Fruit fly (Drosophila melanogaster) whole organism, pupa: ENCODE data around the gene CG13038.

Experiments
- CG10348 ChIP-seq: fragments of 200-800 bp; sonication (Bioruptor generic); IDR thresholded peaks from 2 replicates; pipeline ENCODE4 v1.3.6; 2022; ENCODE audit warnings: missing biosample characterization, missing genetic modification characterization
- CG12605 ChIP-seq: fragments of 200-800 bp; sonication (Bioruptor generic); IDR thresholded peaks from 2 replicates; pipeline ENCODE4 v1.3.6; 2022; ENCODE audit warnings: missing biosample characterization, missing genetic modification characterization
- CG13204 ChIP-seq: fragments of 200-800 bp; sonication (Bioruptor generic); optimal IDR thresholded peaks from 2 replicates; lab custom pipeline; 2018; ENCODE audit warnings: missing biosample characterization, mild to moderate bottlenecking, missing genetic modification characterization, moderate library complexity
- CG14655 ChIP-seq: fragments of 200-800 bp; sonication (Bioruptor generic); optimal IDR thresholded peaks from 3 replicates; lab custom pipeline; 2017; ENCODE audit warnings: mild to moderate bottlenecking, missing biosample characterization, missing genetic modification reagents, missing genetic modification characterization
- CG15710 ChIP-seq: fragments of 200-800 bp; sonication (Bioruptor generic); optimal IDR thresholded peaks from 2 replicates; lab custom pipeline; 2018; ENCODE audit warnings: missing biosample characterization, mild to moderate bottlenecking, missing genetic modification characterization, moderate library complexity
- CG17806 ChIP-seq: fragments of 200-800 bp; sonication (Bioruptor generic); optimal IDR thresholded peaks from 2 replicates; lab custom pipeline; 2018; ENCODE audit warnings: missing biosample characterization, mild to moderate bottlenecking, missing genetic modification characterization, moderate library complexity
- CG32121 ChIP-seq: fragments of 200-800 bp; sonication (Bioruptor generic); IDR thresholded peaks from 2 replicates; pipeline ENCODE4 v1.3.6; 2022; ENCODE audit warnings: missing biosample characterization, missing genetic modification characterization
- CG34367 ChIP-seq: fragments of 200-800 bp; sonication (Bioruptor generic); optimal IDR thresholded peaks from 2 replicates; lab custom pipeline; 2018; ENCODE audit warnings: missing biosample characterization, mild to moderate bottlenecking, missing genetic modification characterization
- CG4496 ChIP-seq: fragments of 200-800 bp; sonication (Bioruptor generic); IDR thresholded peaks from 3 replicates; pipeline ENCODE4 v1.3.6; 2022; ENCODE audit warnings: missing biosample characterization, missing genetic modification characterization
- CG8159 ChIP-seq: fragments of 200-800 bp; sonication (Bioruptor generic); optimal IDR thresholded peaks from 3 replicates; lab custom pipeline; 2018; ENCODE audit warnings: missing biosample characterization, mild to moderate bottlenecking, missing genetic modification characterization, moderate library complexity
- CG8301 ChIP-seq: fragments of 200-800 bp; sonication (Bioruptor generic); optimal IDR thresholded peaks from 2 replicates; lab custom pipeline; 2018; ENCODE audit warnings: missing biosample characterization, mild to moderate bottlenecking, missing genetic modification characterization
- CG9948 ChIP-seq: fragments of 200-800 bp; sonication (Bioruptor generic); optimal IDR thresholded peaks from 2 replicates; lab custom pipeline; 2018; ENCODE audit warnings: missing biosample characterization, mild to moderate bottlenecking, missing genetic modification characterization, moderate library complexity
- D1 ChIP-seq: fragments of 200-800 bp; sonication (Bioruptor generic); optimal IDR thresholded peaks from 2 replicates; lab custom pipeline; 2018; ENCODE audit warnings: missing biosample characterization, mild to moderate bottlenecking, missing genetic modification characterization, moderate library complexity
- EcR ChIP-seq: fragments of 200-800 bp; sonication (Bioruptor generic); optimal IDR thresholded peaks from 3 replicates; lab custom pipeline; 2019; ENCODE audit warnings: missing biosample characterization, missing genetic modification characterization, mild to moderate bottlenecking, moderate library complexity, missing genetic modification reagents
- Ets98B ChIP-seq: fragments of 200-800 bp; sonication (Bioruptor generic); IDR thresholded peaks from 2 replicates; pipeline ENCODE4 v1.3.6; 2022; ENCODE audit warnings: missing biosample characterization, missing genetic modification characterization
- Pif1A ChIP-seq: fragments of 200-800 bp; sonication (Bioruptor generic); optimal IDR thresholded peaks from 3 replicates; lab custom pipeline; 2016; ENCODE audit warnings: missing biosample characterization, missing genetic modification characterization
- Pif1B ChIP-seq: fragments of 200-800 bp; sonication (Bioruptor generic); optimal IDR thresholded peaks from 3 replicates; lab custom pipeline; 2016; ENCODE audit warnings: missing biosample characterization, missing genetic modification characterization
- Snoo ChIP-seq: fragments of 200-800 bp; sonication (Bioruptor generic); optimal IDR thresholded peaks from 3 replicates; lab custom pipeline; 2017; ENCODE audit warnings: missing biosample characterization, mild to moderate bottlenecking, missing genetic modification characterization, inconsistent platforms
- fd96Ca ChIP-seq: fragments of 200-800 bp; sonication (Bioruptor generic); IDR thresholded peaks from 3 replicates; pipeline ENCODE4 v1.3.6; 2022; ENCODE audit warnings: missing biosample characterization, missing genetic modification characterization
- gl ChIP-seq: fragments of 200-800 bp; sonication (Bioruptor generic); optimal IDR thresholded peaks from 2 replicates; lab custom pipeline; 2018; ENCODE audit warnings: missing biosample characterization, mild to moderate bottlenecking, missing genetic modification characterization
- rn ChIP-seq: fragments of 200-800 bp; sonication (Bioruptor generic); IDR thresholded peaks from 2 replicates; pipeline ENCODE4 v1.3.6; 2022; ENCODE audit warnings: missing biosample characterization, missing genetic modification characterization

CG13038 gene

dm6 chr3L:16295447-16295846, 32.2 kb downstream of the CG13038 start, which contains the start of gene CG4962:
TSS of gene CG4962 (minus strand) at chr3L:16295547.
- TF ChIP-seq CG17806 (no peak), gl (tag; lab: Kevin White, UChicago) (no peak), CG10348 (GFP tag; lab: Robert Waterston, UW) (no peak), CG15710 (tag; lab: Kevin White, UChicago) (no peak), CG9948 (no peak), Pif1A (GFP tag; lab: Kevin White, UChicago) (no peak)

dm6 chr3L:16291678-16292077, 36.0 kb downstream of the CG13038 start:
- TF ChIP-seq fd96Ca (GFP tag; lab: Robert Waterston, UW) (peak; percentile 19; the same call in 1 of the 3 replicates), CG34367 (no peak), CG14655 (GFP tag; lab: Kevin White, UChicago) (no peak), gl (tag; lab: Kevin White, UChicago) (no peak), D1 (tag; lab: Kevin White, UChicago) (no peak), CG9948 (no peak), CG17806 (no peak), rn (GFP tag; lab: Robert Waterston, UW) (no peak), Snoo (no peak), CG10348 (GFP tag; lab: Robert Waterston, UW) (no peak), Ets98B (peak; percentile 48), CG15710 (tag; lab: Kevin White, UChicago) (no peak), CG32121 (GFP tag; lab: Robert Waterston, UW) (no peak), CG13204 (GFP tag; lab: Kevin White, UChicago) (no peak), CG8301 (tag; lab: Kevin White, UChicago) (no peak), Pif1B (GFP tag; lab: Kevin White, UChicago) (no peak), CG4496 (GFP tag; lab: Robert Waterston, UW) (peak; percentile 13; the same call in 1 of the 3 replicates), EcR (GFP tag; lab: Kevin White, UChicago) (no peak), CG8159 (no peak), Pif1A (GFP tag; lab: Kevin White, UChicago) (no peak)
- TF ChIP-seq, all 21 proteins: peak for 3

dm6 chr3L:16290850-16291249, 36.8 kb downstream of the CG13038 start, which contains the start of gene CG13045:
TSS of gene CG13045 (minus strand) at chr3L:16290950.
- TF ChIP-seq CG10348 (GFP tag; lab: Robert Waterston, UW) = no peak
- TF ChIP-seq CG4496 (GFP tag; lab: Robert Waterston, UW) = no peak
- no peak for TF ChIP-seq CG34367
- no peak for TF ChIP-seq EcR (GFP tag; lab: Kevin White, UChicago)
- TF ChIP-seq CG14655 (GFP tag; lab: Kevin White, UChicago) = no peak
- TF ChIP-seq Pif1B (GFP tag; lab: Kevin White, UChicago) = no peak
- no peak for TF ChIP-seq fd96Ca (GFP tag; lab: Robert Waterston, UW)
- no peak for TF ChIP-seq Ets98B
- TF ChIP-seq CG8301 (tag; lab: Kevin White, UChicago) = no peak
- no peak for TF ChIP-seq CG12605 (GFP tag; lab: Robert Waterston, UW)
- no peak for TF ChIP-seq CG8159
- no peak for TF ChIP-seq Snoo
- no peak for TF ChIP-seq D1 (tag; lab: Kevin White, UChicago)
- TF ChIP-seq CG13204 (GFP tag; lab: Kevin White, UChicago) = no peak
- TF ChIP-seq CG32121 (GFP tag; lab: Robert Waterston, UW) = no peak

- TF ChIP-seq CG14655 (GFP tag; lab: Kevin White, UChicago) (peak; percentile 52), CG12605 (GFP tag; lab: Robert Waterston, UW) (no peak), CG4496 (GFP tag; lab: Robert Waterston, UW) (no peak), Snoo (no peak), CG17806 (peak; percentile 22), fd96Ca (GFP tag; lab: Robert Waterston, UW) (no peak), CG8159 (peak; percentile 10), CG34367 (peak; percentile 3), CG9948 (peak; percentile 32), CG32121 (GFP tag; lab: Robert Waterston, UW) (no peak), CG15710 (tag; lab: Kevin White, UChicago) (peak; percentile 5), Pif1A (GFP tag; lab: Kevin White, UChicago) (peak; percentile 25)
Observed at dm6 chr3L:16289067-16289466, 38.6 kb downstream of the CG13038 start.

- no peak for TF ChIP-seq Snoo
- TF ChIP-seq CG4496 (GFP tag; lab: Robert Waterston, UW) = no peak
- no peak for TF ChIP-seq D1 (tag; lab: Kevin White, UChicago)
- TF ChIP-seq CG8301 (tag; lab: Kevin White, UChicago) = no peak
- TF ChIP-seq Pif1B (GFP tag; lab: Kevin White, UChicago) = no peak
- no peak for TF ChIP-seq CG8159
- TF ChIP-seq gl (tag; lab: Kevin White, UChicago) = no peak
- no peak for TF ChIP-seq fd96Ca (GFP tag; lab: Robert Waterston, UW)
- no peak for TF ChIP-seq CG32121 (GFP tag; lab: Robert Waterston, UW)
- TF ChIP-seq CG10348 (GFP tag; lab: Robert Waterston, UW) = no peak
- no peak for TF ChIP-seq Ets98B
- TF ChIP-seq CG14655 (GFP tag; lab: Kevin White, UChicago) = no peak
Observed at dm6 chr3L:16288322-16288721, 39.4 kb downstream of the CG13038 start, which contains the start of gene CG13046. TSS of gene CG13046 (minus strand) at chr3L:16288422.

- TF ChIP-seq CG34367 (peak; percentile 67), CG32121 (GFP tag; lab: Robert Waterston, UW) (no peak), EcR (GFP tag; lab: Kevin White, UChicago) (peak; percentile 87), rn (GFP tag; lab: Robert Waterston, UW) (no peak), fd96Ca (GFP tag; lab: Robert Waterston, UW) (no peak), CG17806 (peak; percentile 76), CG13204 (GFP tag; lab: Kevin White, UChicago) (peak; percentile 33), gl (tag; lab: Kevin White, UChicago) (peak; percentile 53), CG10348 (GFP tag; lab: Robert Waterston, UW) (no peak), CG4496 (GFP tag; lab: Robert Waterston, UW) (no peak), Pif1A (GFP tag; lab: Kevin White, UChicago) (peak; percentile 65), CG8301 (tag; lab: Kevin White, UChicago) (no peak), CG8159 (peak; percentile 89), Snoo (peak; percentile 7), CG9948 (peak; percentile 70), D1 (tag; lab: Kevin White, UChicago) (peak; percentile 62), CG15710 (tag; lab: Kevin White, UChicago) (peak; percentile 86), Ets98B (no peak), Pif1B (GFP tag; lab: Kevin White, UChicago) (peak; percentile 56), CG12605 (GFP tag; lab: Robert Waterston, UW) (no peak), CG14655 (GFP tag; lab: Kevin White, UChicago) (peak; percentile 27)
Observed at dm6 chr3L:16286258-16286657, 41.4 kb downstream of the CG13038 start.
